Fruit fly (Drosophila melanogaster) whole organism, embryonic: ENCODE measurements around the gene Ada1-2.
A peak's percentile ranks its signal among the peaks of the same experiment; 100 is the strongest.

Experiments used
- Bdp1 ChIP-seq: fragments of 200-800 bp; sonication (Bioruptor generic); optimal IDR thresholded peaks from 3 replicates; lab custom pipeline; 2016; ENCODE audit warnings: missing biosample characterization, missing genetic modification characterization
- CG10321 ChIP-seq: fragments of 200-800 bp; sonication (Bioruptor generic); IDR thresholded peaks from 2 replicates; pipeline ENCODE4 v1.3.6; 2022; ENCODE audit warnings: missing biosample characterization, missing genetic modification characterization
- CG10462 ChIP-seq: fragments of 200-800 bp; sonication (Bioruptor generic); optimal IDR thresholded peaks from 2 replicates; lab custom pipeline; 2016; ENCODE audit warnings: missing biosample characterization, missing genetic modification characterization
- CG11456 ChIP-seq: fragments of 200-800 bp; sonication (Bioruptor generic); IDR thresholded peaks from 3 replicates; pipeline ENCODE4 v1.3.6; 2022; ENCODE audit warnings: missing biosample characterization, missing genetic modification characterization
- CG11560 ChIP-seq: fragments of 200-800 bp; sonication (Bioruptor generic); IDR thresholded peaks from 3 replicates; pipeline ENCODE4 v1.3.6; 2022; ENCODE audit warnings: missing biosample characterization, missing genetic modification characterization
- CG12155 ChIP-seq: fragments of 200-800 bp; sonication (Bioruptor generic); optimal IDR thresholded peaks from 3 replicates; lab custom pipeline; 2016; ENCODE audit warnings: missing biosample characterization, missing genetic modification characterization
- CG13123 ChIP-seq: fragments of 200-800 bp; sonication (Bioruptor generic); optimal IDR thresholded peaks from 2 replicates; lab custom pipeline; 2016; ENCODE audit warnings: missing biosample characterization, missing genetic modification characterization
- CG13624 ChIP-seq: fragments of 200-800 bp; sonication (Bioruptor generic); optimal IDR thresholded peaks from 2 replicates; lab custom pipeline; 2016; ENCODE audit warnings: missing biosample characterization, missing genetic modification characterization
- CG15696 ChIP-seq: fragments of 200-800 bp; sonication (Bioruptor generic); optimal IDR thresholded peaks from 2 replicates; lab custom pipeline; 2019; ENCODE audit warnings: missing biosample characterization, mild to moderate bottlenecking, missing genetic modification characterization, moderate library complexity
- CG1647 ChIP-seq: fragments of 200-800 bp; sonication (Bioruptor generic); optimal IDR thresholded peaks from 3 replicates; lab custom pipeline; 2016; ENCODE audit warnings: missing biosample characterization, missing genetic modification characterization
- CG17361 ChIP-seq: fragments of 200-800 bp; sonication (Bioruptor generic); IDR thresholded peaks from 3 replicates; pipeline ENCODE4 v1.3.6; 2022; ENCODE audit warnings: missing biosample characterization, missing genetic modification characterization
- CG17802 ChIP-seq: fragments of 200-800 bp; sonication (Bioruptor generic); optimal IDR thresholded peaks from 2 replicates; lab custom pipeline; 2018; ENCODE audit warnings: missing biosample characterization, mild to moderate bottlenecking, missing genetic modification characterization, moderate library complexity
- CG2202 ChIP-seq: fragments of 200-800 bp; sonication (Bioruptor generic); optimal IDR thresholded peaks from 2 replicates; lab custom pipeline; 2018; ENCODE audit warnings: missing biosample characterization, mild to moderate bottlenecking, missing genetic modification characterization
- CG30403 ChIP-seq: fragments of 200-800 bp; sonication (Bioruptor generic); optimal IDR thresholded peaks from 3 replicates; lab custom pipeline; 2016; ENCODE audit warnings: missing biosample characterization, missing genetic modification characterization
- CG33557 ChIP-seq: fragments of 200-800 bp; sonication (Bioruptor generic); optimal IDR thresholded peaks from 2 replicates; lab custom pipeline; 2019; ENCODE audit warnings: missing biosample characterization, mild to moderate bottlenecking, missing genetic modification characterization, moderate library complexity
- CG4424 ChIP-seq: fragments of 200-800 bp; sonication (Bioruptor generic); optimal IDR thresholded peaks from 3 replicates; lab custom pipeline; 2016; ENCODE audit warnings: missing biosample characterization, missing genetic modification characterization
- CG6683 ChIP-seq: fragments of 200-800 bp; sonication (Bioruptor generic); optimal IDR thresholded peaks from 2 replicates; lab custom pipeline; 2017; ENCODE audit warnings: missing biosample characterization, mild to moderate bottlenecking, missing genetic modification characterization, missing genetic modification reagents
- CG7745 ChIP-seq: fragments of 200-800 bp; sonication (Bioruptor generic); optimal IDR thresholded peaks from 2 replicates; lab custom pipeline; 2018; ENCODE audit warnings: missing biosample characterization, mild to moderate bottlenecking, missing genetic modification characterization, moderate library complexity
- CG8281 ChIP-seq: fragments of 200-800 bp; sonication (Bioruptor generic); optimal IDR thresholded peaks from 2 replicates; lab custom pipeline; 2018; ENCODE audit warnings: missing biosample characterization, mild to moderate bottlenecking, missing genetic modification characterization, moderate library complexity
- CG8765 ChIP-seq: fragments of 200-800 bp; sonication (Bioruptor generic); IDR thresholded peaks from 2 replicates; pipeline ENCODE4 v1.3.6; 2022; ENCODE audit warnings: missing biosample characterization, missing genetic modification characterization
- E2f2 ChIP-seq: fragments of 200-800 bp; sonication (Bioruptor generic); IDR thresholded peaks from 2 replicates; pipeline ENCODE4 v1.3.6; 2022; ENCODE audit warnings: missing biosample characterization, missing genetic modification characterization
- Fer2 ChIP-seq: fragments of 200-800 bp; sonication (Bioruptor generic); optimal IDR thresholded peaks from 2 replicates; lab custom pipeline; 2018; ENCODE audit warnings: missing biosample characterization, mild to moderate bottlenecking, missing genetic modification characterization, moderate library complexity
- HLH54F ChIP-seq: fragments of 200-800 bp; sonication (Bioruptor generic); optimal IDR thresholded peaks from 3 replicates; lab custom pipeline; 2016; ENCODE audit warnings: missing biosample characterization, missing genetic modification characterization
- Hey ChIP-seq: fragments of 200-800 bp; sonication (Bioruptor generic); optimal IDR thresholded peaks from 3 replicates; lab custom pipeline; 2018; ENCODE audit warnings: missing biosample characterization, mild to moderate bottlenecking, missing genetic modification characterization
- Nf-YB ChIP-seq: fragments of 200-800 bp; sonication (Bioruptor generic); optimal IDR thresholded peaks from 3 replicates; lab custom pipeline; 2019; ENCODE audit warnings: missing biosample characterization, mild to moderate bottlenecking, missing genetic modification characterization, moderate library complexity
- Oli ChIP-seq: fragments of 200-800 bp; sonication (Bioruptor generic); optimal IDR thresholded peaks from 2 replicates; lab custom pipeline; 2018; ENCODE audit warnings: missing biosample characterization, mild to moderate bottlenecking, missing genetic modification characterization, moderate library complexity
- Scr ChIP-seq: fragments of 200-800 bp; sonication (Bioruptor generic); IDR thresholded peaks from 2 replicates; pipeline ENCODE4 v1.3.6; 2022; ENCODE audit warnings: missing biosample characterization, missing genetic modification characterization; ENCODE audit not compliant: partially characterized antibody
- Ssrp ChIP-seq: fragments of 200-800 bp; sonication (Bioruptor generic); optimal IDR thresholded peaks from 2 replicates; lab custom pipeline; 2018; ENCODE audit warnings: missing biosample characterization, mild to moderate bottlenecking, missing genetic modification characterization, moderate library complexity
- YL-1 ChIP-seq: fragments of 200-800 bp; sonication (Bioruptor generic); optimal IDR thresholded peaks from 3 replicates; lab custom pipeline; 2017; ENCODE audit warnings: missing biosample characterization, mild to moderate bottlenecking, missing genetic modification characterization
- ac ChIP-seq: fragments of 200-800 bp; sonication (Bioruptor generic); optimal IDR thresholded peaks from 3 replicates; lab custom pipeline; 2017; ENCODE audit warnings: missing biosample characterization, mild to moderate bottlenecking, missing genetic modification characterization
- cas ChIP-seq: fragments of 200-800 bp; sonication (Bioruptor generic); IDR thresholded peaks from 2 replicates; pipeline ENCODE4 v1.3.6; 2022; ENCODE audit warnings: missing biosample characterization, missing genetic modification characterization
- dati ChIP-seq: fragments of 200-800 bp; sonication (Bioruptor generic); IDR thresholded peaks from 2 replicates; pipeline ENCODE4 v1.3.6; 2022; ENCODE audit warnings: missing biosample characterization, missing genetic modification characterization
- ems ChIP-seq: fragments of 200-800 bp; sonication (Bioruptor generic); optimal IDR thresholded peaks from 3 replicates; lab custom pipeline; 2016; ENCODE audit warnings: missing biosample characterization, missing genetic modification characterization
- en ChIP-seq: fragments of 200-800 bp; sonication (Bioruptor generic); optimal IDR thresholded peaks from 2 replicates; lab custom pipeline; 2016; ENCODE audit warnings: missing biosample characterization, missing genetic modification characterization
- her ChIP-seq: fragments of 200-800 bp; sonication (Bioruptor generic); optimal IDR thresholded peaks from 2 replicates; lab custom pipeline; 2016; ENCODE audit warnings: missing biosample characterization, missing genetic modification characterization
- ind ChIP-seq: fragments of 200-800 bp; sonication (Bioruptor generic); optimal IDR thresholded peaks from 3 replicates; lab custom pipeline; 2016; ENCODE audit warnings: missing biosample characterization, missing genetic modification characterization
- insv ChIP-seq, 2 experiments: fragments of 200-800 bp; sonication (Bioruptor generic); optimal IDR thresholded peaks; 3 replicates each; lab custom pipeline; 2016 to 2018; ENCODE audit warnings: missing biosample characterization in 2 of 2, missing genetic modification characterization in 2 of 2
- jing ChIP-seq: fragments of 200-800 bp; sonication (Bioruptor generic); optimal IDR thresholded peaks from 2 replicates; lab custom pipeline; 2018; ENCODE audit warnings: missing biosample characterization, mild to moderate bottlenecking, missing genetic modification characterization
- jumu ChIP-seq: fragments of 200-800 bp; sonication (Bioruptor generic); optimal IDR thresholded peaks from 3 replicates; lab custom pipeline; 2016; ENCODE audit warnings: missing biosample characterization, missing genetic modification characterization
- lmd ChIP-seq: fragments of 200-800 bp; sonication (Bioruptor generic); IDR thresholded peaks from 2 replicates; pipeline ENCODE4 v1.3.6; 2022; ENCODE audit warnings: missing biosample characterization, missing genetic modification characterization
- nerfin-1 ChIP-seq: fragments of 200-800 bp; sonication (Bioruptor generic); optimal IDR thresholded peaks from 3 replicates; lab custom pipeline; 2019; ENCODE audit warnings: missing biosample characterization, mild to moderate bottlenecking, missing genetic modification characterization, moderate library complexity
- nerfin-2 ChIP-seq: fragments of 200-800 bp; sonication (Bioruptor generic); IDR thresholded peaks from 2 replicates; pipeline ENCODE4 v1.3.6; 2022; ENCODE audit warnings: missing biosample characterization, missing genetic modification characterization; ENCODE audit not compliant: partially characterized antibody
- salm ChIP-seq: fragments of 200-800 bp; sonication (Bioruptor generic); optimal IDR thresholded peaks from 2 replicates; lab custom pipeline; 2018; ENCODE audit warnings: missing biosample characterization, mild to moderate bottlenecking, missing genetic modification characterization
- sc ChIP-seq, 3 experiments: fragments of >200 bp in 2 of 3; fragments of 200-800 bp in 1 of 3; sonication (Bioruptor generic) in 1 of 3; optimal IDR thresholded peaks; 2 replicates in 2 of 3; 3 replicates in 1 of 3; lab custom pipeline; 2017; ENCODE audit warnings: mild to moderate bottlenecking in 1 of 3, missing biosample characterization in 1 of 3, missing genetic modification characterization in 1 of 3, missing genetic modification reagents in 1 of 3
- sr ChIP-seq: fragments of 200-800 bp; sonication (Bioruptor generic); IDR thresholded peaks from 3 replicates; pipeline ENCODE4 v1.3.6; 2022; ENCODE audit warnings: missing biosample characterization, missing genetic modification characterization
- tll ChIP-seq, 2 experiments: fragments of 200-800 bp in 1 of 2; fragments of >200 bp in 1 of 2; sonication (Bioruptor generic) in 1 of 2; optimal IDR thresholded peaks; 2 replicates each; lab custom pipeline; 2017 to 2019; ENCODE audit warnings: missing biosample characterization in 2 of 2, missing genetic modification characterization in 2 of 2, mild to moderate bottlenecking in 1 of 2, moderate library complexity in 1 of 2
- tup ChIP-seq: fragments of 200-800 bp; sonication (Bioruptor generic); optimal IDR thresholded peaks from 2 replicates; lab custom pipeline; 2016; ENCODE audit warnings: missing biosample characterization, mild to moderate bottlenecking, missing genetic modification characterization, moderate library complexity
- zfh2 ChIP-seq: fragments of 200-800 bp; sonication (Bioruptor generic); optimal IDR thresholded peaks from 2 replicates; lab custom pipeline; 2016; ENCODE audit warnings: missing biosample characterization, missing genetic modification characterization

Gene Ada1-2

dm6 chr2L:12006397-12007330, 14.0 kb downstream of the Ada1-2 start (continued):
- TF ChIP-seq sr (GFP tag; lab: Robert Waterston, UW) (no peak), jing (GFP tag; lab: Kevin White, UChicago) (peak; percentile 71), tll (GFP tag; optimal IDR thresholded peaks at IDR 0.05; lab: Kevin White, UChicago) (no peak), CG10462 (peak; percentile 90), Hey (tag; lab: Kevin White, UChicago) (peak; percentile 31), tup (peak; percentile 70), en (GFP tag; lab: Kevin White, UChicago) (peak; percentile 51), CG10321 (GFP tag; lab: Robert Waterston, UW) (no peak), lmd (GFP tag; lab: Robert Waterston, UW) (no peak), CG8281 (tag; lab: Kevin White, UChicago) (peak; percentile 82), CG12155 (GFP tag; lab: Kevin White, UChicago) (peak; percentile 90), Nf-YB (GFP tag; lab: Kevin White, UChicago) (peak; percentile 88), sc (optimal IDR thresholded peaks at IDR 0.05; lab: Kevin White, UChicago) (no peak), sc (GFP tag; optimal IDR thresholded peaks at IDR 0.05; lab: Kevin White, UChicago) (peak; percentile 92), CG6683 (GFP tag; lab: Kevin White, UChicago) (peak; percentile 90), CG8765 (GFP tag; lab: Robert Waterston, UW) (no peak), Fer2 (tag; lab: Kevin White, UChicago) (peak; percentile 86), Ssrp (peak; percentile 96), ind (GFP tag; lab: Kevin White, UChicago) (peak; percentile 92), CG4424 (peak; percentile 94), CG15696 (peak; percentile 93), CG11560 (tag; lab: Robert Waterston, UW) (no peak), CG11456 (GFP tag; lab: Robert Waterston, UW) (no peak), CG17802 (tag; lab: Kevin White, UChicago) (peak; percentile 53), Oli (tag; lab: Kevin White, UChicago) (peak; percentile 97), CG1647 (GFP tag; lab: Kevin White, UChicago) (peak; percentile 28), salm (tag; lab: Kevin White, UChicago) (peak; percentile 89), CG2202 (peak; percentile 87), CG33557 (peak; percentile 95), dati (GFP tag; lab: Robert Waterston, UW) (no peak), insv (GFP tag; optimal IDR thresholded peaks at IDR 0.05; lab: Kevin White, UChicago) (peak in 1 of 2 experiments; percentile 47), CG13123 (GFP tag; lab: Kevin White, UChicago) (peak; percentile 87), CG17361 (GFP tag; lab: Robert Waterston, UW) (no peak), CG7745 (no peak), jumu (peak; percentile 51), zfh2 (GFP tag; lab: Kevin White, UChicago) (peak; percentile 3), CG30403 (GFP tag; lab: Kevin White, UChicago) (peak; percentile 95), ac (GFP tag; lab: Kevin White, UChicago) (peak; percentile 37), her (GFP tag; lab: Kevin White, UChicago) (peak; percentile 30), Scr (GFP tag; lab: Robert Waterston, UW) (no peak), CG13624 (GFP tag; lab: Kevin White, UChicago) (peak; percentile 66), ems (GFP tag; lab: Kevin White, UChicago) (peak; percentile 73), E2f2 (no peak), cas (GFP tag; lab: Robert Waterston, UW) (no peak), YL-1 (GFP tag; lab: Kevin White, UChicago) (peak; percentile 91), HLH54F (GFP tag; lab: Kevin White, UChicago) (peak; percentile 46), Bdp1 (GFP tag; lab: Kevin White, UChicago) (peak; percentile 39), nerfin-1 (tag; lab: Kevin White, UChicago) (peak; percentile 92), nerfin-2 (GFP tag; lab: Robert Waterston, UW) (no peak)
